Fruit fly (Drosophila melanogaster) Kc167 (cell line): Measurements from ENCODE around the gene CG13108.

ENCODE experiments used
- Myc ChIP-seq: fragments of >200 bp; optimal IDR thresholded peaks from 2 replicates; lab custom pipeline; 2017; ENCODE audit warnings: missing external identifiers
- h ChIP-seq: fragments of >200 bp; optimal IDR thresholded peaks from 3 replicates; lab custom pipeline; 2018; ENCODE audit warnings: missing external identifiers

dm6 chr2L:9160090-9160489 lies 3.9 kb upstream of the CG13108 start:
- TF ChIP-seq Myc (no peak), h (no peak)
